Worm (Caenorhabditis elegans) whole organism, L3 larva: ENCODE measurements around the gene col-105.
A peak's percentile ranks its signal among the peaks of the same experiment; 100 is the strongest.

Experiments
- jun-1 ChIP-seq: fragments of 150-350 bp; optimal IDR thresholded peaks from 2 replicates; lab custom pipeline; 2014; ENCODE audit warnings: missing biosample characterization, missing genetic modification reagents, missing genetic modification characterization
- nhr-25 ChIP-seq: sonication (generic microtip); optimal IDR thresholded peaks from 2 replicates; lab custom pipeline; 2017; ENCODE audit warnings: missing biosample characterization, missing genetic modification characterization
- nhr-28 ChIP-seq: fragments of 150-350 bp; optimal IDR thresholded peaks from 2 replicates; lab custom pipeline; 2014; ENCODE audit warnings: missing biosample characterization, missing genetic modification characterization
- nhr-77 ChIP-seq: fragments of 150-350 bp; optimal IDR thresholded peaks from 2 replicates; lab custom pipeline; 2014; ENCODE audit warnings: missing biosample characterization, missing genetic modification characterization
- pha-4 ChIP-seq: fragments of 150-350 bp; optimal IDR thresholded peaks from 2 replicates; lab custom pipeline; 2014; ENCODE audit warnings: missing biosample characterization, missing genetic modification reagents, missing genetic modification characterization
- snpc-4 ChIP-seq: fragments of 150-350 bp; optimal IDR thresholded peaks from 2 replicates; lab custom pipeline; 2014; ENCODE audit warnings: missing biosample characterization, missing genetic modification characterization
- tbx-2 ChIP-seq: sonication (generic microtip); optimal IDR thresholded peaks from 2 replicates; lab custom pipeline; 2016; ENCODE audit warnings: mild to moderate bottlenecking, missing genetic modification characterization, missing compliant biosample characterization
- unc-62 ChIP-seq: fragments of 150-350 bp; sonication (generic microtip); optimal IDR thresholded peaks from 4 replicates; lab custom pipeline; 2014; ENCODE audit warnings: missing biosample characterization, missing genetic modification reagents, missing genetic modification characterization

- TF ChIP-seq snpc-4 (tag; lab: Kevin White, UChicago) = no peak
- no peak for TF ChIP-seq pha-4 (tag; lab: Kevin White, UChicago)
- no peak for TF ChIP-seq unc-62 (GFP tag; lab: Kevin White, UChicago)
- no peak for TF ChIP-seq jun-1 (tag; lab: Kevin White, UChicago)
- no peak for TF ChIP-seq nhr-77
- TF ChIP-seq nhr-25 (tag; lab: Kevin White, UChicago) = peak; percentile 51
- no peak for TF ChIP-seq nhr-28 (tag; lab: Kevin White, UChicago)
- no peak for TF ChIP-seq tbx-2 (tag; lab: Kevin White, UChicago)
These were observed 22.7 kb upstream of the col-105 start for ce11 chrIV:1381596-1382274.
